Fruit fly (Drosophila melanogaster) whole organism, prepupa: ENCODE results near the gene CG8915.

Experiments
- CG6792 ChIP-seq: fragments of 200-800 bp; sonication (Bioruptor generic); optimal IDR thresholded peaks from 3 replicates; lab custom pipeline; 2016; ENCODE audit warnings: missing biosample characterization, missing genetic modification characterization
- CG8319 ChIP-seq: fragments of 200-800 bp; sonication (Bioruptor generic); optimal IDR thresholded peaks from 3 replicates; lab custom pipeline; 2016; ENCODE audit warnings: missing biosample characterization, missing genetic modification characterization
- Ets21C ChIP-seq: fragments of 200-800 bp; sonication (Bioruptor generic); optimal IDR thresholded peaks from 3 replicates; lab custom pipeline; 2016; ENCODE audit warnings: missing biosample characterization, missing genetic modification characterization
- Hr38 ChIP-seq: sonication (Bioruptor generic); optimal IDR thresholded peaks from 2 replicates; lab custom pipeline; 2016; ENCODE audit warnings: missing biosample characterization, missing genetic modification characterization
- OdsH ChIP-seq: fragments of 200-800 bp; sonication (Bioruptor generic); optimal IDR thresholded peaks from 3 replicates; lab custom pipeline; 2016; ENCODE audit warnings: missing biosample characterization, missing genetic modification characterization
- esn ChIP-seq: fragments of 200-800 bp; sonication (Bioruptor generic); optimal IDR thresholded peaks from 2 replicates; lab custom pipeline; 2016; ENCODE audit warnings: missing biosample characterization, mild to moderate bottlenecking, missing genetic modification characterization, moderate library complexity
- vri ChIP-seq: fragments of 200-800 bp; sonication (Bioruptor generic); optimal IDR thresholded peaks from 3 replicates; lab custom pipeline; 2016; ENCODE audit warnings: missing biosample characterization, mild to moderate bottlenecking, missing genetic modification characterization

DNA sequence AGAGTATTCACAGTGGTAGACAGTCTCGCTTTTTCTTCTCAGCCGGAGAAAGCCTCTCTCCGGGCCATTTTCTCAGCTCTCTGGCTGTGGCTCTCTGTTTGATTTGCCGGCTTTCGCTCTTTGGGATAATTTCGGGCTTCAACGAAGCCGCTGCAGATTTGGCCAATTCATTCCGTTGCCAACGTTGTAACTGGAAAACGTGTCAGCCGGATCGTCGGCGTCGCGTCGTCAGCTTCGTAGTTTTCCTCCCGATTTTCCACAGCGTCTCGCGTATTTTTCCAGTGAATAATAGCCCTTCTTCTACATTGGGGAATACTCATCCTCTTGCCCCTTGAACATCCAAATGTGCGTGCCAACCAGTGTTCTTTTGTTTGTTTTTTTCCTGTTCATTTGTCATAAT lies 12.2 kb downstream of the CG8915 start, which contains the start of gene f:
- TF ChIP-seq vri (GFP tag; lab: Kevin White, UChicago) (no peak), CG8319 (no peak), Ets21C (GFP tag; lab: Kevin White, UChicago) (no peak), CG6792 (GFP tag; lab: Kevin White, UChicago) (no peak), Hr38 (GFP tag; lab: Kevin White, UChicago) (no peak), esn (GFP tag; lab: Kevin White, UChicago) (no peak), OdsH (GFP tag; lab: Kevin White, UChicago) (no peak)
